Fruit fly (Drosophila melanogaster): ENCODE measurements around the gene CG5731.

Gene CG5731

dm6 chr2L:10200847-10201246 is 8.7 kb downstream of the CG5731 start, which contains the start of the genes Ripalpha and RpL7 (continued):
- TF ChIP-seq ey (GFP tag; optimal IDR thresholded peaks at IDR 0.05), result peak; percentile 89

DNA sequence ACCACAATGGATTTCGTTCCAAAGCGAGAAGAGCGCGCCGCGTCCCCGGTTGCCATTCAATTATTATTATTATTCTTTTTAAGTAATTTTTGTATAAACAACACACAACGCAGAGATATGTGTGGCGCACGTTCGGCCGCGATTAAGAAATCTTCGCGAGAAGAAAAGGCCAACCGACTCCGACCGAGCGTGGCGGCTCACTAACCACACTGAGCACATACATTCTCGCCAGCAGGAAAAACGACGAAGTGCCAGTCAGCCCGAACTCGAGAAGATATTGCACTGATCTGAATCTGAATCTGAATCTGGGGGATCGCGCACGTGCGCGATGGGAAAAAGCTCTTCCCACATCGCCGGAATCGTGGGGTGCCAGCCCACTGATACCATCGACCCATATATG is 10.6 kb downstream of the CG5731 start, which contains the start of gene Sur:
Sur (minus strand) TSS at position 207 of the 400 bp plus-strand sequence.
- TF ChIP-seq fru (GFP tag; optimal IDR thresholded peaks at IDR 0.05) (no peak), dmrt93B (GFP tag; optimal IDR thresholded peaks at IDR 0.05) (no peak), ey (GFP tag; optimal IDR thresholded peaks at IDR 0.05) (no peak), CG9705 (GFP tag; optimal IDR thresholded peaks at IDR 0.05) (no peak), Dif (GFP tag; optimal IDR thresholded peaks at IDR 0.05; ENCODE audit: partially characterized antibody) (no peak)

DNA sequence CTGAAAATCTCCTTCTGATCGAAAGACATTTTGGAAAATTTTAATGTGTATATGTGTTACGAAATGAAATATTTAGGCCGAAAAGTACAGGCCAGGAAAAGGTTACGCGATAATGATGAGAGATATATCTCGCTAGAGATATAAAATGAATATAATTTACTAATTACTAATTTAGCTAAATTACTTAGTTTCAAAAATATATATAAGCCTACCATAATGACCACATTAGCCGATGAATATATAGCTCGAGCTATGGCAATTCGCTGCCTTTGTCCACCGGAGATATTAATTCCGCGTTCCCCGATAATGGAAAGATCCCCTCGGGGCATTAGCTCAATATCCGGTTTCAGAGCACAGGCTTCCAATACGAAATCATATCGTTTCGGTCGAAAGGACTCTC is 18.1 kb downstream of the CG5731 start, which contains the start of gene Fum4:
Fum4 (minus strand) TSS at position 101 of the 400 bp plus-strand sequence.
- TF ChIP-seq Hr78 (GFP tag; optimal IDR thresholded peaks at IDR 0.05), result no peak
- TF ChIP-seq rgr (GFP tag; optimal IDR thresholded peaks at IDR 0.05), result no peak
- no peak for TF ChIP-seq ey (GFP tag; optimal IDR thresholded peaks at IDR 0.05)
- no peak for TF ChIP-seq pan (optimal IDR thresholded peaks at IDR 0.05)
- TF ChIP-seq Dif (GFP tag; optimal IDR thresholded peaks at IDR 0.05; ENCODE audit: partially characterized antibody), result no peak

DNA sequence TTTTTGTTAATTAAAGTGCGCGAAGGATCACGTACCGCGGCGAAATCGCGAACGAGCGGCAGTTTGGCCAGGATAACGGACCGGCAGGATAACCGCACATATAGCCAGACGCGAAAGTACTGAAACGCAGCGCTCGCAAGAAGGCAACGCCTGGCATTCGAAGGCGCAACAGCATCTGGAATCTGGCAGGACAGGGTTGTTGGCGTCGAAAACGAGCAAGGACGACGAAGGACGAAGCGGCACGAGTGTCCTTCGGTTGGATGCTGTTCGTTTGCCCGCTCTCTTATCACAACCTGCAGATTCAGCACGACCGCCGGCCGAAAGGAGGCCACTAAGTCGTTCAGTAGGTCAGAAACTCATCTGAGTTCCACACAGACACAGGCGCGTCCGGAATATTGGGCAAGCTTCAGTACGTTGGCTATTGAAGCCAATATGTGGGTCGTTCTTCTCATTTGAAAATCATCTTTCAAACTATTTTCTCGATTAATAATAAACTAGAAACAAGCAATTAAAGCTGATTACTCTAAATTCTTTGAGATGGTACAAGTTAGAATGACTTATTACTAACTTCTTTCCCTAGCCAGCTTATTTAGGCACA is 29.3 kb downstream of the CG5731 start, which contains the start of gene CG44153:
CG44153 (minus strand) TSS at position 75 of the 598 bp plus-strand sequence.
- no peak for TF ChIP-seq OdsH (GFP tag; optimal IDR thresholded peaks at IDR 0.05)
- no peak for TF ChIP-seq jim (GFP tag; optimal IDR thresholded peaks at IDR 0.05)
- TF ChIP-seq h (GFP tag; optimal IDR thresholded peaks at IDR 0.05), result no peak
- TF ChIP-seq Jra (GFP tag; optimal IDR thresholded peaks at IDR 0.05), result no peak
- no peak for TF ChIP-seq psq (GFP tag; optimal IDR thresholded peaks at IDR 0.05)
- no peak for TF ChIP-seq ey (GFP tag; optimal IDR thresholded peaks at IDR 0.05)
- TF ChIP-seq Sp1 (GFP tag; optimal IDR thresholded peaks at IDR 0.05), result no peak
- TF ChIP-seq Myc (optimal IDR thresholded peaks at IDR 0.05), result no peak
- TF ChIP-seq Hr83 (GFP tag; optimal IDR thresholded peaks at IDR 0.05; ENCODE audit: poor library complexity, severe bottlenecking), result no peak
- no peak for TF ChIP-seq Hnf4 (GFP tag; optimal IDR thresholded peaks at IDR 0.05)
- no peak for TF ChIP-seq HLH106 (tag; optimal IDR thresholded peaks at IDR 0.05)
- no peak for TF ChIP-seq Dfd (GFP tag; optimal IDR thresholded peaks at IDR 0.05)
- no peak for TF ChIP-seq Dif (GFP tag; optimal IDR thresholded peaks at IDR 0.05; ENCODE audit: partially characterized antibody)
- no peak for TF ChIP-seq sage (GFP tag; optimal IDR thresholded peaks at IDR 0.05)

DNA sequence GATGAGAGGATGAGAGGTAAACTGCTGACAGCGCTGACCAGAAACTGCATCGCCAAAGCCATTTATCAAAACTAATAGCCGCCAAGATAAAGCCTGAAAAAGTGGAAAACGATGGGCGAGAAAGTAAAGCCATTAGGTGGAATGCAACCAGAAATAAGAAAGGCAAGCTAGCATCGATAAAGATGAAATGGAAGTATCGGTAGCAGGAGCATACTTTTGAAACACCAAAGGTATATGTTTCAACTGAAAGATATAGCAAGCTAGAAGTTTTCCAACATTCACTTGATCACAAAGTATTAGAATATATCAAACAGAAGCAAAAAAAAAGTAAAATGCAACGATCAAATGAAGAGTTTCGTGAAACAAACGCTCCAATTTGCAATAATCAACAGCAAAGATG is 37.1 kb downstream of the CG5731 start, which contains the start of gene CG13137:
CG13137 (plus strand) TSS at position 301 of the 400 bp plus-strand sequence.
- TF ChIP-seq Dfd (GFP tag; optimal IDR thresholded peaks at IDR 0.05) (no peak), Myc (optimal IDR thresholded peaks at IDR 0.05) (no peak), Abd-B (GFP tag; optimal IDR thresholded peaks at IDR 0.05) (no peak), sv (GFP tag; optimal IDR thresholded peaks at IDR 0.05) (no peak), dl (GFP tag; optimal IDR thresholded peaks at IDR 0.05; ENCODE audit: insufficient read depth in 1 of 2, partially characterized antibody in 2 of 2) (no peak), dsf (GFP tag; optimal IDR thresholded peaks at IDR 0.05; ENCODE audit: borderline replicate concordance) (no peak), tai (GFP tag; optimal IDR thresholded peaks at IDR 0.05) (no peak), pan (optimal IDR thresholded peaks at IDR 0.05) (no peak), N (GFP tag; optimal IDR thresholded peaks at IDR 0.05) (no peak)

Data from whole organism, wandering third instar larva.